Worm (Caenorhabditis elegans): ENCODE results near the gene clc-9.

ce11 chrIV:11119972-11120562 is 7.3 kb downstream of the clc-9 start:
- TF ChIP-seq elt-1 (tag; optimal IDR thresholded peaks at IDR 0.05; ENCODE audit: borderline replicate concordance, insufficient read depth) (peak; percentile 95), unc-39 (tag; optimal IDR thresholded peaks at IDR 0.05) (no peak), blmp-1 (tag; optimal IDR thresholded peaks at IDR 0.05) (no peak), snpc-4 (tag; optimal IDR thresholded peaks at IDR 0.05) (no peak), mab-5 (tag; optimal IDR thresholded peaks at IDR 0.05) (no peak), unc-62 (GFP tag; optimal IDR thresholded peaks at IDR 0.05) (no peak), ces-1 (GFP tag; optimal IDR thresholded peaks at IDR 0.05) (no peak), elt-3 (tag; optimal IDR thresholded peaks at IDR 0.05) (no peak), nhr-12 (tag; optimal IDR thresholded peaks at IDR 0.05) (no peak)

Measured in whole organism, mixed stage, embryonic.